Fruit fly (Drosophila melanogaster) whole organism, wandering third instar larva: ENCODE data around the gene Spt7.

Source experiments
- Abd-B ChIP-seq: fragments of >200 bp; optimal IDR thresholded peaks from 2 replicates; lab custom pipeline; 2017; ENCODE audit warnings: missing biosample characterization, missing genetic modification characterization
- CG32264 ChIP-seq: fragments of 200-800 bp; sonication (Bioruptor generic); optimal IDR thresholded peaks from 2 replicates; lab custom pipeline; 2016; ENCODE audit warnings: missing biosample characterization, missing genetic modification characterization
- CG9705 ChIP-seq: fragments of 200-800 bp; sonication (Bioruptor generic); optimal IDR thresholded peaks from 2 replicates; lab custom pipeline; 2018; ENCODE audit warnings: missing biosample characterization, mild to moderate bottlenecking, missing genetic modification characterization
- CrebA ChIP-seq: fragments of 200-800 bp; sonication (Bioruptor generic); optimal IDR thresholded peaks from 2 replicates; lab custom pipeline; 2016; ENCODE audit warnings: missing biosample characterization, mild to moderate bottlenecking, missing genetic modification characterization, borderline replicate concordance
- Dfd ChIP-seq: fragments of >200 bp; optimal IDR thresholded peaks from 2 replicates; lab custom pipeline; 2017; ENCODE audit warnings: missing biosample characterization, missing genetic modification characterization
- Dif ChIP-seq: fragments of 200-275, 200-300 bp; sonication (Bioruptor generic); optimal IDR thresholded peaks from 2 replicates; lab custom pipeline; 2018; ENCODE audit warnings: missing biosample characterization, missing genetic modification characterization; ENCODE audit not compliant: partially characterized antibody
- GATAd ChIP-seq: sonication (Bioruptor generic); optimal IDR thresholded peaks from 2 replicates; lab custom pipeline; 2016; ENCODE audit warnings: missing biosample characterization, missing genetic modification characterization
- HLH106 ChIP-seq: fragments of 200-800 bp; optimal IDR thresholded peaks from 3 replicates; lab custom pipeline; 2019; ENCODE audit warnings: missing biosample characterization, mild to moderate bottlenecking, missing genetic modification characterization, moderate library complexity
- Hnf4 ChIP-seq: fragments of 200-800 bp; sonication (Bioruptor generic); optimal IDR thresholded peaks from 2 replicates; lab custom pipeline; 2016; ENCODE audit warnings: missing biosample characterization, mild to moderate bottlenecking, missing genetic modification characterization
- Hr78 ChIP-seq: fragments of >200 bp; optimal IDR thresholded peaks from 2 replicates; lab custom pipeline; 2017; ENCODE audit warnings: missing biosample characterization, missing genetic modification characterization
- Hr83 ChIP-seq: fragments of 200-300 bp; sonication (Bioruptor generic); optimal IDR thresholded peaks from 2 replicates; lab custom pipeline; 2016; ENCODE audit warnings: missing biosample characterization, mild to moderate bottlenecking, missing genetic modification characterization, moderate library complexity; ENCODE audit not compliant: poor library complexity, severe bottlenecking
- Jra ChIP-seq: sonication (Bioruptor generic); optimal IDR thresholded peaks from 2 replicates; lab custom pipeline; 2016; ENCODE audit warnings: missing biosample characterization, missing genetic modification characterization
- Mio ChIP-seq: sonication (Bioruptor generic); optimal IDR thresholded peaks from 2 replicates; lab custom pipeline; 2016; ENCODE audit warnings: missing biosample characterization, missing genetic modification characterization
- Myc ChIP-seq: fragments of >200 bp; optimal IDR thresholded peaks from 2 replicates; lab custom pipeline; 2017
- N ChIP-seq: fragments of >200 bp; optimal IDR thresholded peaks from 2 replicates; lab custom pipeline; 2018; ENCODE audit warnings: missing biosample characterization, missing external identifiers, missing genetic modification characterization
- OdsH ChIP-seq: fragments of 200-800 bp; sonication (Bioruptor generic); optimal IDR thresholded peaks from 2 replicates; lab custom pipeline; 2016; ENCODE audit warnings: missing biosample characterization, mild to moderate bottlenecking, missing genetic modification characterization
- Rel ChIP-seq, 2 experiments: fragments of 200-800 bp; sonication (Bioruptor generic) in 1 of 2; optimal IDR thresholded peaks; 2 replicates in 1 of 2; 3 replicates in 1 of 2; lab custom pipeline; 2016 to 2019; ENCODE audit warnings: mild to moderate bottlenecking in 2 of 2, missing biosample characterization in 2 of 2, missing genetic modification characterization in 2 of 2, moderate library complexity in 1 of 2
- Sp1 ChIP-seq: fragments of 200-800 bp; sonication (Bioruptor generic); optimal IDR thresholded peaks from 3 replicates; lab custom pipeline; 2019; ENCODE audit warnings: missing biosample characterization, mild to moderate bottlenecking, missing genetic modification characterization, moderate library complexity
- Vsx2 ChIP-seq: fragments of 200-300, 225-300 bp; sonication (Bioruptor generic); optimal IDR thresholded peaks from 2 replicates; lab custom pipeline; 2018; ENCODE audit warnings: missing biosample characterization, missing genetic modification characterization; ENCODE audit not compliant: partially characterized antibody
- br ChIP-seq: fragments of 200-800 bp; sonication (Bioruptor generic); optimal IDR thresholded peaks from 2 replicates; lab custom pipeline; 2016; ENCODE audit warnings: missing biosample characterization, missing genetic modification characterization
- brk ChIP-seq: fragments of 200-800 bp; sonication (Bioruptor generic); optimal IDR thresholded peaks from 2 replicates; lab custom pipeline; 2016; ENCODE audit warnings: missing biosample characterization, mild to moderate bottlenecking, missing genetic modification characterization
- dl ChIP-seq, 2 experiments: fragments of 175-275, 200-275 bp in 1 of 2; fragments of 200-275 bp in 1 of 2; sonication (Bioruptor generic); optimal IDR thresholded peaks; lab custom pipeline; 2018; ENCODE audit warnings: mild to moderate bottlenecking in 2 of 2, missing biosample characterization in 2 of 2, missing genetic modification characterization in 2 of 2, moderate library complexity in 2 of 2; ENCODE audit not compliant: partially characterized antibody in 2 of 2, insufficient read depth in 1 of 2
- dmrt93B ChIP-seq: fragments of 200-800 bp; sonication (Bioruptor generic); optimal IDR thresholded peaks from 2 replicates; lab custom pipeline; 2018; ENCODE audit warnings: missing biosample characterization, mild to moderate bottlenecking, missing genetic modification characterization
- dsf ChIP-seq: sonication (Bioruptor generic); optimal IDR thresholded peaks from 2 replicates; lab custom pipeline; 2016; ENCODE audit warnings: missing biosample characterization, missing genetic modification characterization, borderline replicate concordance
- ey ChIP-seq: fragments of 200-800 bp; sonication (Bioruptor generic); optimal IDR thresholded peaks from 2 replicates; lab custom pipeline; 2016; ENCODE audit warnings: missing biosample characterization, missing genetic modification characterization
- foxo ChIP-seq, 2 experiments: fragments of 200-800 bp; sonication (Bioruptor generic); optimal IDR thresholded peaks; 2 replicates in 1 of 2; 3 replicates in 1 of 2; lab custom pipeline; 2016 to 2017; ENCODE audit warnings: missing biosample characterization in 2 of 2, missing genetic modification characterization in 2 of 2
- fru ChIP-seq: fragments of 200-800 bp; sonication (Bioruptor generic); optimal IDR thresholded peaks from 3 replicates; lab custom pipeline; 2016; ENCODE audit warnings: missing biosample characterization, mild to moderate bottlenecking, missing genetic modification characterization
- h ChIP-seq: fragments of 200-800 bp; sonication (Bioruptor generic); optimal IDR thresholded peaks from 3 replicates; lab custom pipeline; 2016; ENCODE audit warnings: missing biosample characterization, mild to moderate bottlenecking, missing genetic modification characterization
- jim ChIP-seq: fragments of 175-275, 200-325 bp; sonication (Bioruptor generic); optimal IDR thresholded peaks from 2 replicates; lab custom pipeline; 2016; ENCODE audit warnings: missing biosample characterization, mild to moderate bottlenecking, missing genetic modification characterization
- lola ChIP-seq: fragments of >200 bp; optimal IDR thresholded peaks from 2 replicates; lab custom pipeline; 2017; ENCODE audit warnings: missing biosample characterization, missing genetic modification characterization
- pan ChIP-seq: fragments of >200 bp; optimal IDR thresholded peaks from 2 replicates; lab custom pipeline; 2017
- psq ChIP-seq: fragments of 200-800 bp; sonication (Bioruptor generic); optimal IDR thresholded peaks from 3 replicates; lab custom pipeline; 2017; ENCODE audit warnings: missing biosample characterization, mild to moderate bottlenecking, missing genetic modification characterization, moderate library complexity
- rgr ChIP-seq: fragments of 200-800 bp; sonication (Bioruptor generic); optimal IDR thresholded peaks from 3 replicates; lab custom pipeline; 2016; ENCODE audit warnings: missing biosample characterization, mild to moderate bottlenecking, missing genetic modification characterization
- sage ChIP-seq: fragments of 200-800 bp; sonication (Bioruptor generic); optimal IDR thresholded peaks from 2 replicates; lab custom pipeline; 2016; ENCODE audit warnings: missing biosample characterization, mild to moderate bottlenecking, missing genetic modification characterization
- sv ChIP-seq: fragments of 200-800 bp; sonication (Bioruptor generic); optimal IDR thresholded peaks from 3 replicates; lab custom pipeline; 2016; ENCODE audit warnings: missing biosample characterization, missing genetic modification characterization
- tai ChIP-seq: sonication (Bioruptor generic); optimal IDR thresholded peaks from 2 replicates; lab custom pipeline; 2016; ENCODE audit warnings: missing biosample characterization, missing genetic modification characterization
- usp ChIP-seq: fragments of >200 bp; optimal IDR thresholded peaks from 2 replicates; lab custom pipeline; 2017; ENCODE audit warnings: missing biosample characterization, missing genetic modification characterization
- woc ChIP-seq: sonication (Bioruptor generic); optimal IDR thresholded peaks from 2 replicates; lab custom pipeline; 2016; ENCODE audit warnings: missing biosample characterization, mild to moderate bottlenecking, missing genetic modification characterization

Spt7 gene

dm6 chrX:17880269-17880889 is 30.1 kb downstream of the Spt7 start:
- TF ChIP-seq Abd-B (GFP tag; lab: Kevin White, UChicago) (no peak), dsf (GFP tag; lab: Kevin White, UChicago) (peak; percentile 80), brk (GFP tag; lab: Kevin White, UChicago) (peak; percentile 80), dmrt93B (peak; percentile 89), Mio (GFP tag; lab: Kevin White, UChicago) (peak; percentile 84), Vsx2 (GFP tag; lab: Kevin White, UChicago) (no peak), HLH106 (tag; lab: Kevin White, UChicago) (peak; percentile 97), Sp1 (GFP tag; lab: Kevin White, UChicago) (peak; percentile 96), tai (GFP tag; lab: Kevin White, UChicago) (peak; percentile 93), GATAd (GFP tag; lab: Kevin White, UChicago) (peak; percentile 84), pan (lab: Kevin White, UChicago) (no peak), CG32264 (peak; percentile 95), sage (peak; percentile 57), usp (GFP tag; lab: Kevin White, UChicago) (no peak), Rel (GFP tag; optimal IDR thresholded peaks at IDR 0.05; lab: Kevin White, UChicago) (peak; percentile 51), Rel (tag; optimal IDR thresholded peaks at IDR 0.05; lab: Kevin White, UChicago) (peak; percentile 89), woc (peak; percentile 92), CG9705 (GFP tag; lab: Kevin White, UChicago) (peak; percentile 86), Hnf4 (GFP tag; lab: Kevin White, UChicago) (peak; percentile 97), foxo (GFP tag; optimal IDR thresholded peaks at IDR 0.05; lab: Kevin White, UChicago) (peak; percentile 92 to 98), N (GFP tag; lab: Kevin White, UChicago) (no peak), ey (GFP tag; lab: Kevin White, UChicago) (peak; percentile 98), dl (GFP tag; optimal IDR thresholded peaks at IDR 0.05; lab: Kevin White, UChicago; ENCODE audit: insufficient read depth in 1 of 2, partially characterized antibody in 2 of 2) (peak in 1 of 2 experiments; percentile 34), rgr (GFP tag; lab: Kevin White, UChicago) (peak; percentile 97), Dfd (no peak), Hr83 (GFP tag; lab: Kevin White, UChicago) (peak; percentile 74), CrebA (GFP tag; lab: Kevin White, UChicago) (peak; percentile 83), Jra (GFP tag; lab: Kevin White, UChicago) (peak; percentile 93), psq (GFP tag; lab: Kevin White, UChicago) (peak; percentile 92), br (GFP tag; lab: Kevin White, UChicago) (peak; percentile 97), Hr78 (GFP tag; lab: Kevin White, UChicago) (no peak), jim (peak; percentile 50), sv (GFP tag; lab: Kevin White, UChicago) (peak; percentile 92), lola (GFP tag; lab: Kevin White, UChicago) (no peak), h (peak; percentile 96), OdsH (GFP tag; lab: Kevin White, UChicago) (peak; percentile 96), Dif (no peak), fru (peak; percentile 97), Myc (lab: Kevin White, UChicago) (no peak)
